Fruit fly (Drosophila melanogaster) whole organism, prepupa: ENCODE data around the gene iav.

Experiments used
- Blimp-1 ChIP-seq: fragments of 200-800 bp; sonication (Bioruptor generic); optimal IDR thresholded peaks from 3 replicates; lab custom pipeline; 2017; ENCODE audit warnings: missing biosample characterization, missing genetic modification characterization, mild to moderate bottlenecking, moderate library complexity, missing genetic modification reagents
- CG10631 ChIP-seq: fragments of 200-800 bp; sonication (Bioruptor generic); optimal IDR thresholded peaks from 2 replicates; lab custom pipeline; 2016; ENCODE audit warnings: missing biosample characterization, missing genetic modification characterization
- CG11294 ChIP-seq: fragments of 200-800 bp; sonication (Bioruptor generic); IDR thresholded peaks from 2 replicates; pipeline ENCODE4 v1.3.6; 2022; ENCODE audit warnings: missing biosample characterization, missing genetic modification characterization
- CG11762 ChIP-seq: fragments of 200-800 bp; sonication (Bioruptor generic); optimal IDR thresholded peaks from 3 replicates; lab custom pipeline; 2016; ENCODE audit warnings: missing biosample characterization, missing genetic modification characterization; ENCODE audit not compliant: insufficient read depth
- CG11902 ChIP-seq: fragments of 200-800 bp; sonication (Bioruptor generic); optimal IDR thresholded peaks from 3 replicates; lab custom pipeline; 2016; ENCODE audit warnings: missing biosample characterization, missing genetic modification characterization
- CG15336 ChIP-seq: fragments of 200-800 bp; sonication (Bioruptor generic); IDR thresholded peaks from 2 replicates; pipeline ENCODE4 v1.3.6; 2022; ENCODE audit warnings: missing biosample characterization, missing genetic modification characterization
- CG1621 ChIP-seq: fragments of 200-800 bp; sonication (Bioruptor generic); optimal IDR thresholded peaks from 3 replicates; lab custom pipeline; 2018; ENCODE audit warnings: missing biosample characterization, mild to moderate bottlenecking, missing genetic modification characterization
- CG16779 ChIP-seq: fragments of 200-800 bp; sonication (Bioruptor generic); optimal IDR thresholded peaks from 3 replicates; lab custom pipeline; 2017; ENCODE audit warnings: missing biosample characterization, mild to moderate bottlenecking, missing genetic modification characterization
- CG31627 ChIP-seq: fragments of 200-800 bp; sonication (Bioruptor generic); optimal IDR thresholded peaks from 3 replicates; lab custom pipeline; 2016; ENCODE audit warnings: missing biosample characterization, missing genetic modification characterization
- CG32006 ChIP-seq: fragments of 200-800 bp; sonication (Bioruptor generic); optimal IDR thresholded peaks from 3 replicates; lab custom pipeline; 2017; ENCODE audit warnings: missing biosample characterization, mild to moderate bottlenecking, missing genetic modification characterization
- CG34406 ChIP-seq: fragments of 200-800 bp; sonication (Bioruptor generic); optimal IDR thresholded peaks from 3 replicates; lab custom pipeline; 2016; ENCODE audit warnings: missing biosample characterization, missing genetic modification characterization
- CG3919 ChIP-seq: fragments of 200-800 bp; sonication (Bioruptor generic); optimal IDR thresholded peaks from 3 replicates; lab custom pipeline; 2016; ENCODE audit warnings: missing biosample characterization, missing genetic modification characterization
- CG4318 ChIP-seq: fragments of 200-800 bp; sonication (Bioruptor generic); optimal IDR thresholded peaks from 3 replicates; lab custom pipeline; 2017; ENCODE audit warnings: missing biosample characterization, mild to moderate bottlenecking, missing genetic modification characterization
- CG6163 ChIP-seq: fragments of 200-800 bp; sonication (Bioruptor generic); IDR thresholded peaks from 3 replicates; pipeline ENCODE4 v1.3.6; 2022; ENCODE audit warnings: missing biosample characterization, missing genetic modification characterization
- CG6276 ChIP-seq: fragments of 200-800 bp; sonication (Bioruptor generic); optimal IDR thresholded peaks from 2 replicates; lab custom pipeline; 2017; ENCODE audit warnings: missing biosample characterization, mild to moderate bottlenecking, missing genetic modification characterization
- CG6792 ChIP-seq: fragments of 200-800 bp; sonication (Bioruptor generic); optimal IDR thresholded peaks from 3 replicates; lab custom pipeline; 2016; ENCODE audit warnings: missing biosample characterization, missing genetic modification characterization
- CG6808 ChIP-seq: fragments of 200-800 bp; sonication (Bioruptor generic); optimal IDR thresholded peaks from 3 replicates; lab custom pipeline; 2017; ENCODE audit warnings: missing biosample characterization, missing genetic modification characterization, mild to moderate bottlenecking, moderate library complexity, missing genetic modification reagents
- CG6854 ChIP-seq: fragments of 200-800 bp; sonication (Bioruptor generic); optimal IDR thresholded peaks from 2 replicates; lab custom pipeline; 2017; ENCODE audit warnings: missing biosample characterization, mild to moderate bottlenecking, missing genetic modification characterization
- CG7368 ChIP-seq: fragments of 200-800 bp; sonication (Bioruptor generic); optimal IDR thresholded peaks from 3 replicates; lab custom pipeline; 2016; ENCODE audit warnings: missing biosample characterization, missing genetic modification characterization
- CG8119 ChIP-seq: fragments of 200-800 bp; sonication (Bioruptor generic); IDR thresholded peaks from 3 replicates; pipeline ENCODE4 v1.3.6; 2022; ENCODE audit warnings: missing biosample characterization, missing genetic modification characterization
- CG8319 ChIP-seq: fragments of 200-800 bp; sonication (Bioruptor generic); optimal IDR thresholded peaks from 3 replicates; lab custom pipeline; 2016; ENCODE audit warnings: missing biosample characterization, missing genetic modification characterization
- CG9139 ChIP-seq: fragments of 200-800 bp; sonication (Bioruptor generic); optimal IDR thresholded peaks from 3 replicates; lab custom pipeline; 2017; ENCODE audit warnings: missing biosample characterization, mild to moderate bottlenecking, missing genetic modification characterization
- Eip75B ChIP-seq: fragments of 200-800 bp; sonication (Bioruptor generic); optimal IDR thresholded peaks from 3 replicates; lab custom pipeline; 2016; ENCODE audit warnings: missing biosample characterization, missing genetic modification characterization
- Eip78C ChIP-seq: fragments of 200-800 bp; sonication (Bioruptor generic); peaks from one replicate; lab custom pipeline; 2016; ENCODE audit warnings: missing biosample characterization, missing genetic modification characterization
- Eip93F ChIP-seq: fragments of 200-800 bp; sonication (Bioruptor generic); optimal IDR thresholded peaks from 2 replicates; lab custom pipeline; 2016; ENCODE audit warnings: missing biosample characterization, mild to moderate bottlenecking, missing genetic modification characterization
- Ets21C ChIP-seq: fragments of 200-800 bp; sonication (Bioruptor generic); optimal IDR thresholded peaks from 3 replicates; lab custom pipeline; 2016; ENCODE audit warnings: missing biosample characterization, missing genetic modification characterization
- Ets96B ChIP-seq: fragments of 200-800 bp; optimal IDR thresholded peaks from 2 replicates; lab custom pipeline; 2019; ENCODE audit warnings: missing biosample characterization, mild to moderate bottlenecking, missing genetic modification characterization, moderate library complexity
- Gug ChIP-seq: fragments of 200-800 bp; sonication (Bioruptor generic); IDR thresholded peaks from 2 replicates; pipeline ENCODE4 v1.3.6; 2022; ENCODE audit warnings: missing biosample characterization, missing genetic modification characterization
- Hr38 ChIP-seq: sonication (Bioruptor generic); optimal IDR thresholded peaks from 2 replicates; lab custom pipeline; 2016; ENCODE audit warnings: missing biosample characterization, missing genetic modification characterization
- Hr4 ChIP-seq: fragments of 200-800 bp; sonication (Bioruptor generic); optimal IDR thresholded peaks from 3 replicates; lab custom pipeline; 2016; ENCODE audit warnings: missing biosample characterization, missing genetic modification characterization
- Lpt ChIP-seq: fragments of 200-800 bp; sonication (Bioruptor generic); optimal IDR thresholded peaks from 3 replicates; lab custom pipeline; 2016; ENCODE audit warnings: missing biosample characterization, missing genetic modification characterization
- Met ChIP-seq: fragments of 200-800 bp; sonication (Bioruptor generic); optimal IDR thresholded peaks from 3 replicates; lab custom pipeline; 2016; ENCODE audit warnings: missing biosample characterization, missing genetic modification characterization
- OdsH ChIP-seq: fragments of 200-800 bp; sonication (Bioruptor generic); optimal IDR thresholded peaks from 3 replicates; lab custom pipeline; 2016; ENCODE audit warnings: missing biosample characterization, missing genetic modification characterization
- Smox ChIP-seq: fragments of 200-800 bp; sonication (Bioruptor generic); optimal IDR thresholded peaks from 3 replicates; lab custom pipeline; 2016; ENCODE audit warnings: missing biosample characterization, missing genetic modification characterization
- Sox102F ChIP-seq: fragments of 200-800 bp; sonication (Bioruptor generic); optimal IDR thresholded peaks from 2 replicates; lab custom pipeline; 2016; ENCODE audit warnings: missing biosample characterization, mild to moderate bottlenecking, missing genetic modification characterization
- Sox14 ChIP-seq: fragments of 200-800 bp; sonication (Bioruptor generic); optimal IDR thresholded peaks from 3 replicates; lab custom pipeline; 2016; ENCODE audit warnings: missing biosample characterization, missing genetic modification characterization
- Sox15 ChIP-seq: fragments of 200-800 bp; sonication (Bioruptor generic); optimal IDR thresholded peaks from 3 replicates; lab custom pipeline; 2016; ENCODE audit warnings: missing biosample characterization, missing genetic modification characterization
- achi ChIP-seq: fragments of 200-800 bp; sonication (Bioruptor generic); optimal IDR thresholded peaks from 3 replicates; lab custom pipeline; 2016; ENCODE audit warnings: missing biosample characterization, missing genetic modification characterization
- cyc ChIP-seq: fragments of 200-800 bp; sonication (Bioruptor generic); optimal IDR thresholded peaks from 3 replicates; lab custom pipeline; 2016; ENCODE audit warnings: missing biosample characterization, missing genetic modification characterization
- dac ChIP-seq: fragments of 200-800 bp; sonication (Bioruptor generic); optimal IDR thresholded peaks from 2 replicates; lab custom pipeline; 2017; ENCODE audit warnings: missing biosample characterization, mild to moderate bottlenecking, missing genetic modification characterization
- dsx ChIP-seq: fragments of 200-800 bp; optimal IDR thresholded peaks from 3 replicates; lab custom pipeline; 2019; ENCODE audit warnings: missing biosample characterization, mild to moderate bottlenecking, missing genetic modification characterization, moderate library complexity; ENCODE audit not compliant: poor library complexity, severe bottlenecking
- eg ChIP-seq: fragments of 200-800 bp; sonication (Bioruptor generic); IDR thresholded peaks from 3 replicates; pipeline ENCODE4 v1.3.6; 2022; ENCODE audit warnings: missing biosample characterization, missing genetic modification characterization
- esn ChIP-seq: fragments of 200-800 bp; sonication (Bioruptor generic); optimal IDR thresholded peaks from 2 replicates; lab custom pipeline; 2016; ENCODE audit warnings: missing biosample characterization, mild to moderate bottlenecking, missing genetic modification characterization, moderate library complexity
- fd59A ChIP-seq: fragments of 200-800 bp; sonication (Bioruptor generic); optimal IDR thresholded peaks from 2 replicates; lab custom pipeline; 2017; ENCODE audit warnings: missing biosample characterization, mild to moderate bottlenecking, missing genetic modification characterization, missing genetic modification reagents
- lz ChIP-seq: fragments of 200-800 bp; sonication (Bioruptor generic); optimal IDR thresholded peaks from 3 replicates; lab custom pipeline; 2016; ENCODE audit warnings: missing biosample characterization, missing genetic modification characterization
- net ChIP-seq: fragments of 200-800 bp; sonication (Bioruptor generic); optimal IDR thresholded peaks from 3 replicates; lab custom pipeline; 2016; ENCODE audit warnings: missing biosample characterization, missing genetic modification characterization
- salr ChIP-seq, 2 experiments: fragments of 200-800 bp; sonication (Bioruptor generic); optimal IDR thresholded peaks; 3 replicates each; lab custom pipeline; 2016 to 2018; ENCODE audit warnings: missing biosample characterization in 2 of 2, missing genetic modification characterization in 2 of 2, mild to moderate bottlenecking in 1 of 2
- ss ChIP-seq, 2 experiments: fragments of 200-800 bp; sonication (Bioruptor generic); optimal IDR thresholded peaks; 2 replicates in 1 of 2; 3 replicates in 1 of 2; lab custom pipeline; 2017 to 2018; ENCODE audit warnings: mild to moderate bottlenecking in 2 of 2, missing biosample characterization in 2 of 2, missing genetic modification characterization in 2 of 2, moderate library complexity in 1 of 2
- svp ChIP-seq: fragments of 200-800 bp; sonication (Bioruptor generic); peaks from one replicate; lab custom pipeline; 2016; ENCODE audit warnings: missing biosample characterization, missing genetic modification characterization
- topi ChIP-seq: fragments of 200-800 bp; sonication (Bioruptor generic); optimal IDR thresholded peaks from 3 replicates; lab custom pipeline; 2016; ENCODE audit warnings: missing biosample characterization, missing genetic modification characterization
- vri ChIP-seq: fragments of 200-800 bp; sonication (Bioruptor generic); optimal IDR thresholded peaks from 3 replicates; lab custom pipeline; 2016; ENCODE audit warnings: missing biosample characterization, mild to moderate bottlenecking, missing genetic modification characterization

Gene iav

DNA sequence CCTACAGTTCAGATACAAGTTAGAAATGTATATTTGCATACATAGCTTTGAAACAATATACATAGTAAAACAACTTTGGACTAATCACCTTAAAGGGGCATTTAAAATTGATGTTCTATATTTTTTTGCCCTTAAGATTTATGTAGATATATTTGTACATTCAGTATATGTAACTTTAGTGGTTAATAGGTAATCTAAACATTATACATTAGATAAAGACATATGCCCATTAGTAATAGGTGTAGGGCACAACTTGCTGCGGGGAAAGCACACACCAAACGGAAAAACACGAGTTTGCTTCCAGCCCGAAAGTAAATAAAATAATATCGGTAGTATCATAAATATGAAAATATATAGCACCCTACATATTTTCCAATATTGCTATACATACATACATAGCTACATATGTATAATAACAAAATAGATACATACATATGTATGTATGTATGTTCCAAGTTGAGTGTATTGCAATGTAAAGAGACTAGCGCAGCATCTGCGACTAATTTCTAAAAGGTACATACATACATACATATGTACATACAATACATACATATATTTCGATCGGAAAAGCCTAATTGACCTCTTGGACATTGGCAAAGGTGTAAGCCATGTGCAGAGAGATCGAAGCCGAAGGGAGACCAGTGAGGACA lies 49.6 kb downstream of the iav start, which contains the start of gene CG43736:
Gene CG43736, plus strand, starts transcription at position 600 of the 650 bp plus-strand sequence.
- TF ChIP-seq Hr4 (GFP tag; lab: Kevin White, UChicago) (peak; percentile 96), CG6163 (peak; percentile 87), net (GFP tag; lab: Kevin White, UChicago) (peak; percentile 94), CG32006 (GFP tag; lab: Kevin White, UChicago) (peak; percentile 98), CG8119 (GFP tag; lab: Robert Waterston, UW) (peak; percentile 95), Ets21C (peak; percentile 91), Sox15 (peak; percentile 86), OdsH (GFP tag; lab: Kevin White, UChicago) (peak; percentile 95), Eip78C (GFP tag; lab: Kevin White, UChicago) (peak; percentile 99), CG34406 (GFP tag; lab: Kevin White, UChicago) (peak; percentile 90), CG6854 (GFP tag; lab: Kevin White, UChicago) (peak; percentile 87), topi (GFP tag; lab: Kevin White, UChicago) (peak; percentile 96), salr (GFP tag; optimal IDR thresholded peaks at IDR 0.05; lab: Kevin White, UChicago) (peak; percentile 86 to 98), Sox14 (GFP tag; lab: Kevin White, UChicago) (peak; percentile 96), CG11762 (GFP tag; lab: Kevin White, UChicago) (peak; percentile 90), CG3919 (GFP tag; lab: Kevin White, UChicago) (peak; percentile 93), svp (GFP tag; lab: Kevin White, UChicago) (peak; percentile 99), eg (peak; percentile 91), dac (GFP tag; lab: Kevin White, UChicago) (peak; percentile 91), CG4318 (GFP tag; lab: Kevin White, UChicago) (peak; percentile 96), Lpt (GFP tag; lab: Kevin White, UChicago) (peak; percentile 96), Smox (GFP tag; lab: Kevin White, UChicago) (peak; percentile 94), CG8319 (GFP tag; lab: Kevin White, UChicago) (peak; percentile 74), vri (GFP tag; lab: Kevin White, UChicago) (peak; percentile 78), Eip75B (GFP tag; lab: Kevin White, UChicago) (peak; percentile 93), CG31627 (GFP tag; lab: Kevin White, UChicago) (peak; percentile 94), CG7368 (GFP tag; lab: Kevin White, UChicago) (peak; percentile 86), Met (GFP tag; lab: Kevin White, UChicago) (peak; percentile 96), Blimp-1 (GFP tag; lab: Kevin White, UChicago) (peak; percentile 80), CG16779 (tag; lab: Kevin White, UChicago) (peak; percentile 89), Sox102F (peak; percentile 91), Hr38 (GFP tag; lab: Kevin White, UChicago) (no peak), Gug (GFP tag; lab: Robert Waterston, UW) (peak; percentile 93), CG11294 (GFP tag; lab: Robert Waterston, UW) (peak; percentile 84), CG11902 (peak; percentile 79), CG6276 (peak; percentile 97), achi (GFP tag; lab: Kevin White, UChicago) (peak; percentile 94), Ets96B (peak; percentile 96), CG1621 (tag; lab: Kevin White, UChicago) (peak; percentile 88), Eip93F (GFP tag; lab: Kevin White, UChicago) (peak; percentile 52), fd59A (peak; percentile 93), CG6792 (peak; percentile 90), CG15336 (GFP tag; lab: Robert Waterston, UW) (peak; percentile 96), ss (GFP tag; optimal IDR thresholded peaks at IDR 0.05; lab: Kevin White, UChicago) (peak; percentile 79 to 93), CG10631 (GFP tag; lab: Kevin White, UChicago) (peak; percentile 95), cyc (GFP tag; lab: Kevin White, UChicago) (peak; percentile 93), lz (GFP tag; lab: Kevin White, UChicago) (peak; percentile 94), CG9139 (GFP tag; lab: Kevin White, UChicago) (peak; percentile 86), esn (GFP tag; lab: Kevin White, UChicago) (peak; percentile 96), dsx (peak; percentile 93), CG6808 (GFP tag; lab: Kevin White, UChicago) (peak; percentile 94)
